Fruit fly (Drosophila melanogaster): ENCODE measurements around the gene CG5909.
A peak's percentile ranks its signal among the peaks of the same experiment; 100 is the strongest.

The CG5909 gene

DNA sequence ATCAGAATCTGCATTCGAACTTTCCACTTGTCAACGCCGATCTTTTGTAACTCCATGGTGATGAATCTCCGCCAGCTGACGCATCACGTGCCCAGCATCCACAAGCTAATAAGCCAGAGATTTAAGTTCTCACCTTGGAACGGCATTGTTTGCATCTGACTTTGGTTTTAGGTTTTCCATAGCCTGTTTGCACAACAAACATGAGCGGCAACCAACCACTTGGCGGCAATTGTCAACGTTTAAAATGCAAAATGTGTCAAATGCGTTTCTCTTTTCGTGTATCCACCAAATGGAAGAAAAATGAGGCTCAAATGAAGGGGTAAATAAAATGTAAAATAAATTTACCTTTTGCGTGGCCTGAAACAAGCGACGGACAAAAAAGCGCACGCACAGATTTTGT, 41.4 kb downstream of the CG5909 start:
- TF ChIP-seq HLH106 (tag; optimal IDR thresholded peaks at IDR 0.05) (no peak), foxo (GFP tag; optimal IDR thresholded peaks at IDR 0.05) (no peak), CrebA (GFP tag; optimal IDR thresholded peaks at IDR 0.05; ENCODE audit: borderline replicate concordance) (no peak), woc (GFP tag; optimal IDR thresholded peaks at IDR 0.05) (no peak), Jra (GFP tag; optimal IDR thresholded peaks at IDR 0.05) (no peak), dsf (GFP tag; optimal IDR thresholded peaks at IDR 0.05; ENCODE audit: borderline replicate concordance) (no peak), Dfd (GFP tag; optimal IDR thresholded peaks at IDR 0.05) (no peak), Sp1 (GFP tag; optimal IDR thresholded peaks at IDR 0.05) (no peak), Mio (GFP tag; optimal IDR thresholded peaks at IDR 0.05) (no peak)

- no peak for TF ChIP-seq usp (GFP tag; optimal IDR thresholded peaks at IDR 0.05)
- TF ChIP-seq Abd-B (GFP tag; optimal IDR thresholded peaks at IDR 0.05) = no peak
- no peak for TF ChIP-seq tai (GFP tag; optimal IDR thresholded peaks at IDR 0.05)
- TF ChIP-seq lola (GFP tag; optimal IDR thresholded peaks at IDR 0.05) = no peak
- no peak for TF ChIP-seq brk (GFP tag; optimal IDR thresholded peaks at IDR 0.05)
- TF ChIP-seq Rel (GFP tag; optimal IDR thresholded peaks at IDR 0.05) = no peak
- no peak for TF ChIP-seq Rel (tag; optimal IDR thresholded peaks at IDR 0.05)
- no peak for TF ChIP-seq Hr78 (GFP tag; optimal IDR thresholded peaks at IDR 0.05)
- TF ChIP-seq jim (GFP tag; optimal IDR thresholded peaks at IDR 0.05) = no peak
- TF ChIP-seq N (GFP tag; optimal IDR thresholded peaks at IDR 0.05) = no peak
- TF ChIP-seq dmrt93B (GFP tag; optimal IDR thresholded peaks at IDR 0.05) = no peak
- TF ChIP-seq sv (GFP tag; optimal IDR thresholded peaks at IDR 0.05) = no peak
- TF ChIP-seq h (GFP tag; optimal IDR thresholded peaks at IDR 0.05) = no peak
- TF ChIP-seq pan (optimal IDR thresholded peaks at IDR 0.05) = no peak
- TF ChIP-seq fru (GFP tag; optimal IDR thresholded peaks at IDR 0.05) = no peak
- TF ChIP-seq Sp1 (GFP tag; optimal IDR thresholded peaks at IDR 0.05) = no peak
- no peak for TF ChIP-seq psq (GFP tag; optimal IDR thresholded peaks at IDR 0.05)
- no peak for TF ChIP-seq CG9705 (GFP tag; optimal IDR thresholded peaks at IDR 0.05)
Measured at dm6 chr3R:27203856-27204255, 42.9 kb downstream of the CG5909 start.

DNA sequence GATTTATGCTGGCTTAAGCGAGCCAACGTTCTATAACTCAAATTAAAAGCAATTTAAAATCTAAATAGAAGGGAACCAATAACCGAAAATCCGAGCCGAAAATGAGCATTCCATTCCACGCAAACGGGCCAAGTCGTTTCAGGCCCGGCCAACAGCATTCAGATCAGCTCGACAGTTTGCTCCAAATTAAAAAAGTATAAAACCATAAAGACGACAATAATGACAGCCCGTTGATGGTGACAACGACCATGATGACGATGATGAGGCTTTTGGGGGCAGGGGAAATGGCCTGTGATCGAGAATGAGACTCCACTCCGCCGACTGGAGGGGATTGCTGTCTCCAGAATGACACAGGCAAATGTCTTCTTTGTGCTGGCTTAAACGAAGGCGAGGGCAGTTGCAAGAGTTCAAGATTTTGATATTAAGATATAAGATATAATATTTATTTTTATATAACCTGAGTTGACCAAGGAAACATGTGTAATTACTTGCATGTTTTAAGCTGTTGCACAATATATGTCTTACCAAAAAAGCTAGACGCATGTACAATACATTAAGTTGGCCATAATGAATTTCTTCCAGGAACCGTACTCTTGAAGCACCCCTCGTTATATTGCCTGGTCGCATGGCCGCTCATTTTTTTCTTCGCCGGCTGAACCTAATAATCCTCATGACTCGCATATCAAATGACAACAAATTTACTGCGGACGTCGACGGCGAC, 43.9 kb downstream of the CG5909 start:
- no peak for TF ChIP-seq Hr78 (GFP tag; optimal IDR thresholded peaks at IDR 0.05)
- no peak for TF ChIP-seq dsf (GFP tag; optimal IDR thresholded peaks at IDR 0.05; ENCODE audit: borderline replicate concordance)
- TF ChIP-seq Hr83 (GFP tag; optimal IDR thresholded peaks at IDR 0.05; ENCODE audit: poor library complexity, severe bottlenecking) = no peak
- TF ChIP-seq fru (GFP tag; optimal IDR thresholded peaks at IDR 0.05) = peak; percentile 28
- peak; percentile 24 for TF ChIP-seq Sp1 (GFP tag; optimal IDR thresholded peaks at IDR 0.05)
- TF ChIP-seq usp (GFP tag; optimal IDR thresholded peaks at IDR 0.05) = no peak
- TF ChIP-seq psq (GFP tag; optimal IDR thresholded peaks at IDR 0.05) = peak; percentile 36
- peak; percentile 13 for TF ChIP-seq CG9705 (GFP tag; optimal IDR thresholded peaks at IDR 0.05)
- peak; percentile 19 for TF ChIP-seq h (GFP tag; optimal IDR thresholded peaks at IDR 0.05)
- TF ChIP-seq sage (GFP tag; optimal IDR thresholded peaks at IDR 0.05) = peak; percentile 8
- TF ChIP-seq HLH106 (tag; optimal IDR thresholded peaks at IDR 0.05) = peak; percentile 56
- TF ChIP-seq OdsH (GFP tag; optimal IDR thresholded peaks at IDR 0.05) = peak; percentile 29
- TF ChIP-seq CG32264 (GFP tag; optimal IDR thresholded peaks at IDR 0.05) = no peak
- TF ChIP-seq Rel (GFP tag; optimal IDR thresholded peaks at IDR 0.05) = no peak
- TF ChIP-seq Rel (tag; optimal IDR thresholded peaks at IDR 0.05) = no peak
- TF ChIP-seq Mio (GFP tag; optimal IDR thresholded peaks at IDR 0.05) = no peak
- no peak for TF ChIP-seq brk (GFP tag; optimal IDR thresholded peaks at IDR 0.05)
- TF ChIP-seq br (GFP tag; optimal IDR thresholded peaks at IDR 0.05) = no peak
- TF ChIP-seq tai (GFP tag; optimal IDR thresholded peaks at IDR 0.05) = no peak
- peak in 1 of 2 experiments; percentile 49 for TF ChIP-seq foxo (GFP tag; optimal IDR thresholded peaks at IDR 0.05)
- no peak for TF ChIP-seq Abd-B (GFP tag; optimal IDR thresholded peaks at IDR 0.05)
- TF ChIP-seq dmrt93B (GFP tag; optimal IDR thresholded peaks at IDR 0.05) = peak; percentile 48
- no peak for TF ChIP-seq dl (GFP tag; optimal IDR thresholded peaks at IDR 0.05; ENCODE audit: insufficient read depth in 1 of 2, partially characterized antibody in 2 of 2)
- no peak for TF ChIP-seq CrebA (GFP tag; optimal IDR thresholded peaks at IDR 0.05; ENCODE audit: borderline replicate concordance)
- TF ChIP-seq Jra (GFP tag; optimal IDR thresholded peaks at IDR 0.05) = no peak
- no peak for TF ChIP-seq Hnf4 (GFP tag; optimal IDR thresholded peaks at IDR 0.05)
- TF ChIP-seq rgr (GFP tag; optimal IDR thresholded peaks at IDR 0.05) = peak; percentile 10

Measured in whole organism, wandering third instar larva.